Worm (Caenorhabditis elegans) whole organism, L2 larva: Measurements from ENCODE around the gene F36H5.18.
"Not testable (repeated sequence)": the region's sequence is repeated elsewhere in the genome, so short reads cannot be mapped to it uniquely, and the experiment has no call there.

ENCODE experiments used
- F13H6.1 ChIP-seq: sonication (generic microtip); optimal IDR thresholded peaks from 2 replicates; lab custom pipeline; 2016; ENCODE audit warnings: missing genetic modification characterization, missing compliant biosample characterization
- Y55F3AM.14 ChIP-seq: fragments of 200-800 bp; sonication (Bioruptor generic); optimal IDR thresholded peaks from 2 replicates; lab custom pipeline; 2018; ENCODE audit warnings: mild to moderate bottlenecking, missing genetic modification characterization, missing compliant biosample characterization
- ZK546.5 ChIP-seq: sonication (generic microtip); optimal IDR thresholded peaks from 2 replicates; lab custom pipeline; 2017; ENCODE audit warnings: missing biosample characterization, missing genetic modification characterization
- blmp-1 ChIP-seq: sonication (generic microtip); optimal IDR thresholded peaks from 2 replicates; lab custom pipeline; 2017; ENCODE audit warnings: missing genetic modification characterization, mild to moderate bottlenecking, missing compliant biosample characterization, antibody characterized with exemption, moderate library complexity; ENCODE audit not compliant: insufficient read depth
- ceh-16 ChIP-seq: fragments of 150-350 bp; optimal IDR thresholded peaks from 2 replicates; lab custom pipeline; 2014; ENCODE audit warnings: missing biosample characterization, missing genetic modification characterization
- ceh-82 ChIP-seq: fragments of 150-350 bp; optimal IDR thresholded peaks from 2 replicates; lab custom pipeline; 2014; ENCODE audit warnings: missing biosample characterization, missing genetic modification characterization
- crh-2 ChIP-seq: sonication (generic microtip); optimal IDR thresholded peaks from 2 replicates; lab custom pipeline; 2017; ENCODE audit warnings: missing biosample characterization, missing genetic modification characterization
- dmd-4 ChIP-seq: sonication (generic microtip); optimal IDR thresholded peaks from 2 replicates; lab custom pipeline; 2017; ENCODE audit warnings: missing biosample characterization, missing genetic modification characterization
- egl-27 ChIP-seq: sonication (generic microtip); optimal IDR thresholded peaks from 3 replicates; lab custom pipeline; 2017; ENCODE audit warnings: missing biosample characterization, missing genetic modification reagents, missing genetic modification characterization
- fos-1 ChIP-seq: fragments of 150-350 bp; optimal IDR thresholded peaks from 2 replicates; lab custom pipeline; 2014; ENCODE audit warnings: missing biosample characterization, missing genetic modification characterization
- gmeb-1 ChIP-seq: fragments of 150-350 bp; optimal IDR thresholded peaks from 2 replicates; lab custom pipeline; 2014; ENCODE audit warnings: missing biosample characterization, missing genetic modification characterization
- lin-11 ChIP-seq: fragments of 150-350 bp; sonication (generic microtip); optimal IDR thresholded peaks from 2 replicates; lab custom pipeline; 2014; ENCODE audit warnings: missing biosample characterization, missing genetic modification characterization, inconsistent platforms, mixed read lengths
- lin-13 ChIP-seq: fragments of 150-350 bp; optimal IDR thresholded peaks from 2 replicates; lab custom pipeline; 2014; ENCODE audit warnings: missing biosample characterization, missing genetic modification reagents, missing genetic modification characterization
- lin-39 ChIP-seq: fragments of 150-350 bp; optimal IDR thresholded peaks from 2 replicates; lab custom pipeline; 2014; ENCODE audit warnings: missing biosample characterization, missing genetic modification reagents, missing genetic modification characterization
- lsy-2 ChIP-seq, 2 experiments: fragments of 150-350 bp in 1 of 2; sonication (generic microtip) in 1 of 2; optimal IDR thresholded peaks; 2 replicates each; lab custom pipeline; 2014 to 2017; ENCODE audit warnings: missing biosample characterization in 2 of 2, missing genetic modification characterization in 2 of 2
- mbf-1 ChIP-seq: sonication (generic microtip); optimal IDR thresholded peaks from 2 replicates; lab custom pipeline; 2017; ENCODE audit warnings: missing biosample characterization, missing genetic modification characterization
- mdl-1 ChIP-seq, 2 experiments: fragments of 150-350 bp in 1 of 2; sonication (generic microtip) in 1 of 2; optimal IDR thresholded peaks; 2 replicates each; lab custom pipeline; 2017; ENCODE audit warnings: missing biosample characterization in 2 of 2, missing genetic modification characterization in 2 of 2
- nhr-10 ChIP-seq: sonication (generic microtip); optimal IDR thresholded peaks from 2 replicates; lab custom pipeline; 2017; ENCODE audit warnings: missing biosample characterization, missing genetic modification characterization
- nhr-11 ChIP-seq: fragments of 150-350 bp; optimal IDR thresholded peaks from 2 replicates; lab custom pipeline; 2014; ENCODE audit warnings: missing biosample characterization, missing genetic modification characterization
- nhr-12 ChIP-seq: fragments of 150-350 bp; optimal IDR thresholded peaks from 2 replicates; lab custom pipeline; 2014; ENCODE audit warnings: missing biosample characterization, missing genetic modification characterization
- nhr-129 ChIP-seq: fragments of 150-350 bp; optimal IDR thresholded peaks from 2 replicates; lab custom pipeline; 2014; ENCODE audit warnings: missing biosample characterization, missing genetic modification characterization
- nhr-21 ChIP-seq: fragments of 150-350 bp; optimal IDR thresholded peaks from 2 replicates; lab custom pipeline; 2014; ENCODE audit warnings: missing biosample characterization, missing genetic modification characterization
- nhr-23 ChIP-seq: fragments of 150-350 bp; optimal IDR thresholded peaks from 2 replicates; lab custom pipeline; 2014; ENCODE audit warnings: missing biosample characterization, missing genetic modification reagents, missing genetic modification characterization
- nhr-237 ChIP-seq: fragments of 150-350 bp; optimal IDR thresholded peaks from 2 replicates; lab custom pipeline; 2014; ENCODE audit warnings: missing biosample characterization, missing genetic modification characterization
- nhr-6 ChIP-seq: fragments of 150-350 bp; optimal IDR thresholded peaks from 2 replicates; lab custom pipeline; 2014; ENCODE audit warnings: missing biosample characterization, missing genetic modification characterization
- nhr-77 ChIP-seq: fragments of 150-350 bp; optimal IDR thresholded peaks from 2 replicates; lab custom pipeline; 2014; ENCODE audit warnings: missing biosample characterization, missing genetic modification characterization
- sem-4 ChIP-seq: fragments of 150-350 bp; optimal IDR thresholded peaks from 2 replicates; lab custom pipeline; 2014; ENCODE audit warnings: missing biosample characterization, missing genetic modification reagents, missing genetic modification characterization
- skn-1 ChIP-seq: sonication (generic microtip); optimal IDR thresholded peaks from 2 replicates; lab custom pipeline; 2017; ENCODE audit warnings: missing biosample characterization, missing genetic modification characterization
- sma-9 ChIP-seq, 2 experiments: fragments of 150-350 bp in 1 of 2; sonication (generic microtip) in 1 of 2; optimal IDR thresholded peaks; 2 replicates each; lab custom pipeline; 2014 to 2016; ENCODE audit warnings: missing genetic modification characterization in 2 of 2, mild to moderate bottlenecking in 1 of 2, missing biosample characterization in 1 of 2, missing compliant biosample characterization in 1 of 2, missing genetic modification reagents in 1 of 2, moderate library complexity in 1 of 2
- snpc-4 ChIP-seq: fragments of 150-350 bp; optimal IDR thresholded peaks from 2 replicates; lab custom pipeline; 2014; ENCODE audit warnings: missing biosample characterization, missing genetic modification characterization
- unc-39 ChIP-seq: fragments of 150-350 bp; optimal IDR thresholded peaks from 2 replicates; lab custom pipeline; 2014; ENCODE audit warnings: missing biosample characterization, missing genetic modification characterization
- zag-1 ChIP-seq: fragments of 150-350 bp; optimal IDR thresholded peaks from 2 replicates; lab custom pipeline; 2014; ENCODE audit warnings: missing biosample characterization, missing genetic modification characterization
- ztf-11 ChIP-seq: sonication (generic microtip); optimal IDR thresholded peaks from 2 replicates; lab custom pipeline; 2017; ENCODE audit warnings: missing biosample characterization, missing genetic modification characterization
- ztf-4 ChIP-seq: fragments of 150-350 bp; optimal IDR thresholded peaks from 2 replicates; lab custom pipeline; 2014; ENCODE audit warnings: missing biosample characterization, missing genetic modification characterization

Gene F36H5.18

ce11 chrII:1763072-1763471, 3.4 kb downstream of the F36H5.18 start, which contains the start of gene math-28:
Gene math-28, plus strand, starts transcription at chrII:1763372.
- TF ChIP-seq zag-1 (tag; lab: Kevin White, UChicago) (no peak), lin-39 (tag; lab: Kevin White, UChicago) (no peak), snpc-4 (no peak), skn-1 (tag; lab: Kevin White, UChicago) (no peak), nhr-21 (tag; lab: Kevin White, UChicago) (no peak), dmd-4 (tag; lab: Kevin White, UChicago) (no peak), lin-11 (tag; lab: Kevin White, UChicago) (no peak), ztf-11 (tag; lab: Kevin White, UChicago) (no peak), crh-2 (tag; lab: Kevin White, UChicago) (no peak), nhr-6 (no peak), nhr-77 (tag; lab: Kevin White, UChicago) (no peak), nhr-10 (tag; lab: Kevin White, UChicago) (no peak)

- TF ChIP-seq nhr-11 (no peak), ztf-4 (no peak), lsy-2 (tag; optimal IDR thresholded peaks at IDR 0.05; lab: Kevin White, UChicago) (no peak), ceh-82 (no peak), dmd-4 (tag; lab: Kevin White, UChicago) (no peak), ZK546.5 (tag; lab: Kevin White, UChicago) (no peak), lin-39 (tag; lab: Kevin White, UChicago) (no peak), ceh-16 (tag; lab: Kevin White, UChicago) (no peak), nhr-10 (tag; lab: Kevin White, UChicago) (no peak), mdl-1 (tag; optimal IDR thresholded peaks at IDR 0.05; lab: Kevin White, UChicago) (no peak), crh-2 (tag; lab: Kevin White, UChicago) (no peak), nhr-23 (no peak), F13H6.1 (tag; lab: Kevin White, UChicago) (no peak), snpc-4 (no peak), Y55F3AM.14 (no peak), unc-39 (tag; lab: Kevin White, UChicago) (no peak), nhr-6 (no peak), mbf-1 (no peak), blmp-1 (no peak)
Measured at ce11 chrII:1766715-1767114, 7.0 kb downstream of the F36H5.18 start.

- TF ChIP-seq fos-1 = peak; percentile 34
Measured at ce11 chrII:1767458-1767857, 7.8 kb downstream of the F36H5.18 start.

ce11 chrII:1771347-1771746, 11.6 kb downstream of the F36H5.18 start, which contains the start of gene math-26:
Gene math-26, plus strand, starts transcription at chrII:1771647.
- TF ChIP-seq nhr-12, skn-1, nhr-77 (tag; lab: Kevin White, UChicago): not testable (repeated sequence)

- TF ChIP-seq fos-1 (no peak), gmeb-1 (tag; lab: Kevin White, UChicago) (no peak), nhr-237 (tag; lab: Kevin White, UChicago) (no peak), egl-27 (tag; lab: Kevin White, UChicago) (no peak), sem-4 (tag; lab: Kevin White, UChicago) (no peak), nhr-129 (tag; lab: Kevin White, UChicago) (no peak), nhr-12 (tag; lab: Kevin White, UChicago) (no peak)
Measured at ce11 chrII:1771785-1772184, 12.1 kb downstream of the F36H5.18 start, which contains the start of gene math-3. Gene math-3, plus strand, starts transcription at chrII:1772085.

ce11 chrII:1775234-1775633, 15.5 kb downstream of the F36H5.18 start, which contains the start of gene F36H5.14:
Gene F36H5.14, plus strand, starts transcription at chrII:1775534.
- TF ChIP-seq nhr-12 (tag; lab: Kevin White, UChicago); sma-9 (GFP tag; optimal IDR thresholded peaks at IDR 0.05; lab: Kevin White, UChicago); sma-9 (tag; optimal IDR thresholded peaks at IDR 0.05; lab: Kevin White, UChicago); lin-13: not testable (repeated sequence)
